Worm (Caenorhabditis elegans) whole organism, young adult: ENCODE data around the gene ctg-2.

Experiments
- B0019.2 ChIP-seq: fragments of 200-800 bp; sonication (Bioruptor generic); conservative IDR thresholded peaks from 2 replicates; pipeline ENCODE4 v1.3.6; 2022; ENCODE audit warnings: missing genetic modification reagents, missing genetic modification characterization, missing compliant biosample characterization
- B0035.1 ChIP-seq: sonication (generic microtip); optimal IDR thresholded peaks from 2 replicates; lab custom pipeline; 2016; ENCODE audit warnings: missing genetic modification characterization, mild to moderate bottlenecking, missing compliant biosample characterization, missing genotype, missing genetic modification reagents
- F23B12.7 ChIP-seq: sonication (generic microtip); optimal IDR thresholded peaks from 2 replicates; lab custom pipeline; 2017; ENCODE audit warnings: missing genetic modification characterization, mild to moderate bottlenecking, missing compliant biosample characterization, antibody characterized with exemption, moderate library complexity; ENCODE audit not compliant: insufficient read depth
- F33H1.4 ChIP-seq: fragments of 200-800 bp; sonication (Bioruptor generic); IDR thresholded peaks from 2 replicates; pipeline ENCODE4 v1.3.6; 2022; ENCODE audit warnings: missing genetic modification reagents, missing genetic modification characterization, missing compliant biosample characterization
- F37B4.10 ChIP-seq: fragments of 200-800 bp; sonication (Bioruptor generic); IDR thresholded peaks from 2 replicates; pipeline ENCODE4 v1.3.6; 2022; ENCODE audit warnings: missing genetic modification characterization, missing compliant biosample characterization
- F52B5.7 ChIP-seq: sonication (generic microtip); optimal IDR thresholded peaks from 2 replicates; lab custom pipeline; 2016; ENCODE audit warnings: mild to moderate bottlenecking, missing genetic modification characterization, missing compliant biosample characterization
- F55B11.4 ChIP-seq: sonication (generic microtip); optimal IDR thresholded peaks from 2 replicates; lab custom pipeline; 2016; ENCODE audit warnings: missing compliant biosample characterization, missing genetic modification characterization, borderline replicate concordance; ENCODE audit not compliant: insufficient read depth
- F57A8.1 ChIP-seq: fragments of 200-800 bp; sonication (Bioruptor generic); optimal IDR thresholded peaks from 2 replicates; lab custom pipeline; 2018; ENCODE audit warnings: mild to moderate bottlenecking, missing genetic modification characterization, moderate library complexity, missing compliant biosample characterization
- Y95B8A.8 ChIP-seq: fragments of 200-800 bp; sonication (Bioruptor generic); IDR thresholded peaks from 2 replicates; pipeline ENCODE4 v1.3.6; 2022; ENCODE audit warnings: missing genetic modification reagents, missing genetic modification characterization, missing compliant biosample characterization
- aptf-2 ChIP-seq: fragments of 200-800 bp; sonication (Bioruptor generic); conservative IDR thresholded peaks from 2 replicates; pipeline ENCODE4 v1.3.6; 2022; ENCODE audit warnings: missing genetic modification reagents, missing genetic modification characterization, missing compliant biosample characterization
- athp-1 ChIP-seq: sonication (generic microtip); optimal IDR thresholded peaks from 2 replicates; lab custom pipeline; 2017; ENCODE audit warnings: mild to moderate bottlenecking, missing genetic modification characterization, missing compliant biosample characterization
- attf-6 ChIP-seq: fragments of 200-800 bp; sonication (Bioruptor generic); IDR thresholded peaks from 2 replicates; pipeline ENCODE4 v1.3.6; 2022; ENCODE audit warnings: missing genetic modification reagents, missing genetic modification characterization, missing compliant biosample characterization
- bed-2 ChIP-seq: fragments of 200-800 bp; sonication (Bioruptor generic); IDR thresholded peaks from 2 replicates; pipeline ENCODE4 v1.3.6; 2022; ENCODE audit warnings: missing genetic modification reagents, missing genetic modification characterization, missing compliant biosample characterization
- ccch-3 ChIP-seq: fragments of 200-800 bp; sonication (Bioruptor generic); optimal IDR thresholded peaks from 2 replicates; lab custom pipeline; 2018; ENCODE audit warnings: mild to moderate bottlenecking, missing genetic modification characterization, missing compliant biosample characterization
- cebp-1 ChIP-seq, 2 experiments: fragments of 200-800 bp in 1 of 2; sonication (Bioruptor generic) in 1 of 2; sonication (generic microtip) in 1 of 2; IDR thresholded peaks in 1 of 2; optimal IDR thresholded peaks in 1 of 2; 2 replicates each; pipeline versions ENCODE4 v1.3.6 to Lab custom; 2017 to 2022; ENCODE audit warnings: missing compliant biosample characterization in 2 of 2, missing genetic modification characterization in 2 of 2, mild to moderate bottlenecking in 1 of 2, missing genetic modification reagents in 1 of 2, moderate library complexity in 1 of 2
- cebp-2 ChIP-seq: fragments of 200-800 bp; sonication (Bioruptor generic); IDR thresholded peaks from 2 replicates; pipeline ENCODE4 v1.3.6; 2022; ENCODE audit warnings: missing genetic modification characterization, missing compliant biosample characterization
- ceh-91 ChIP-seq: fragments of 200-800 bp; sonication (Bioruptor generic); IDR thresholded peaks from 2 replicates; pipeline ENCODE4 v1.3.6; 2022; ENCODE audit warnings: missing genetic modification reagents, missing genetic modification characterization, missing compliant biosample characterization
- dox-1 ChIP-seq: fragments of 200-800 bp; sonication (Bioruptor generic); IDR thresholded peaks from 2 replicates; pipeline ENCODE4 v1.3.6; 2022; ENCODE audit warnings: missing genetic modification reagents, missing genetic modification characterization, missing compliant biosample characterization
- dpff-1 ChIP-seq: sonication (generic microtip); optimal IDR thresholded peaks from 2 replicates; lab custom pipeline; 2017; ENCODE audit warnings: mild to moderate bottlenecking, missing genetic modification characterization, missing compliant biosample characterization
- dpl-1 ChIP-seq: fragments of 150-350 bp; optimal IDR thresholded peaks from 2 replicates; lab custom pipeline; 2014; ENCODE audit warnings: missing biosample characterization, missing genetic modification reagents, missing genetic modification characterization
- efl-1 ChIP-seq: fragments of 150-350 bp; optimal IDR thresholded peaks from 2 replicates; lab custom pipeline; 2014; ENCODE audit warnings: missing biosample characterization, missing genetic modification reagents, missing genetic modification characterization
- egl-44 ChIP-seq: fragments of 200-800 bp; sonication (Bioruptor generic); IDR thresholded peaks from 2 replicates; pipeline ENCODE4 v1.3.6; 2022; ENCODE audit warnings: missing genetic modification reagents, missing genetic modification characterization, missing compliant biosample characterization
- gei-17 ChIP-seq: fragments of 200-800 bp; sonication (Bioruptor generic); optimal IDR thresholded peaks from 2 replicates; lab custom pipeline; 2018; ENCODE audit warnings: mild to moderate bottlenecking, missing genetic modification characterization, missing compliant biosample characterization
- him-1 ChIP-seq: sonication (generic microtip); optimal IDR thresholded peaks from 2 replicates; lab custom pipeline; 2016; ENCODE audit warnings: missing genotype, missing genetic modification reagents, missing genetic modification characterization, missing compliant biosample characterization
- lin-26 ChIP-seq: fragments of 200-800 bp; sonication (Bioruptor generic); IDR thresholded peaks from 2 replicates; pipeline ENCODE4 v1.3.6; 2022; ENCODE audit warnings: missing genetic modification reagents, missing genetic modification characterization, missing compliant biosample characterization
- lin-40 ChIP-seq: sonication (generic microtip); optimal IDR thresholded peaks from 2 replicates; lab custom pipeline; 2016; ENCODE audit warnings: missing genetic modification characterization, mild to moderate bottlenecking, missing compliant biosample characterization, missing genotype, missing genetic modification reagents
- lin-54 ChIP-seq: fragments of 200-800 bp; sonication (Bioruptor generic); optimal IDR thresholded peaks from 2 replicates; lab custom pipeline; 2018; ENCODE audit warnings: mild to moderate bottlenecking, missing genetic modification characterization, missing compliant biosample characterization
- lir-1 ChIP-seq: fragments of 200-800 bp; sonication (Bioruptor generic); conservative IDR thresholded peaks from 2 replicates; pipeline ENCODE4 v1.3.6; 2022; ENCODE audit warnings: missing genetic modification reagents, missing genetic modification characterization, missing compliant biosample characterization
- madf-10 ChIP-seq: sonication (generic microtip); optimal IDR thresholded peaks from 2 replicates; lab custom pipeline; 2016; ENCODE audit warnings: mild to moderate bottlenecking, missing genetic modification characterization, missing compliant biosample characterization
- mcd-1 ChIP-seq: fragments of 200-800 bp; sonication (Bioruptor generic); IDR thresholded peaks from 2 replicates; pipeline ENCODE4 v1.3.6; 2022; ENCODE audit warnings: missing genetic modification reagents, missing genetic modification characterization, missing compliant biosample characterization
- mel-28 ChIP-seq: sonication (generic microtip); optimal IDR thresholded peaks from 2 replicates; lab custom pipeline; 2016; ENCODE audit warnings: borderline replicate concordance, mild to moderate bottlenecking, missing genetic modification characterization, missing compliant biosample characterization
- nfya-1 ChIP-seq: sonication (generic microtip); optimal IDR thresholded peaks from 2 replicates; lab custom pipeline; 2017; ENCODE audit warnings: antibody characterized with exemption, missing compliant biosample characterization, missing genetic modification characterization, borderline replicate concordance; ENCODE audit not compliant: insufficient read depth
- nfyb-1 ChIP-seq: fragments of 200-800 bp; sonication (Bioruptor generic); IDR thresholded peaks from 2 replicates; pipeline ENCODE4 v1.3.6; 2022; ENCODE audit warnings: missing genetic modification reagents, missing genetic modification characterization, missing compliant biosample characterization
- nhr-179 ChIP-seq: sonication (generic microtip); optimal IDR thresholded peaks from 2 replicates; lab custom pipeline; 2016; ENCODE audit warnings: mild to moderate bottlenecking, missing genetic modification characterization, missing compliant biosample characterization
- nhr-80 ChIP-seq: sonication (generic microtip); optimal IDR thresholded peaks from 2 replicates; lab custom pipeline; 2016; ENCODE audit warnings: missing genetic modification characterization, missing compliant biosample characterization
- nhr-90 ChIP-seq: sonication (generic microtip); optimal IDR thresholded peaks from 2 replicates; lab custom pipeline; 2016; ENCODE audit warnings: missing genotype, mild to moderate bottlenecking, missing genetic modification characterization, missing compliant biosample characterization
- snpc-3.4 ChIP-seq: sonication (generic microtip); optimal IDR thresholded peaks from 2 replicates; lab custom pipeline; 2017; ENCODE audit warnings: missing genetic modification characterization, mild to moderate bottlenecking, missing compliant biosample characterization, antibody characterized with exemption, moderate library complexity, missing genotype, missing genetic modification reagents
- snpc-4 ChIP-seq, 5 experiments: fragments of 150-350 bp in 1 of 5; sonication (generic microtip) in 4 of 5; optimal IDR thresholded peaks; 2 replicates each; lab custom pipeline; 2014 to 2018; ENCODE audit warnings: missing genetic modification characterization in 5 of 5, missing biosample characterization in 3 of 5, antibody characterized with exemption in 2 of 5, mild to moderate bottlenecking in 2 of 5, missing compliant biosample characterization in 2 of 5, missing genotype in 2 of 5, moderate library complexity in 2 of 5, missing genetic modification reagents in 1 of 5
- somi-1 ChIP-seq: fragments of 200-800 bp; sonication (Bioruptor generic); optimal IDR thresholded peaks from 2 replicates; lab custom pipeline; 2018; ENCODE audit warnings: mild to moderate bottlenecking, missing genetic modification characterization, missing compliant biosample characterization
- tbx-9 ChIP-seq: sonication (generic microtip); optimal IDR thresholded peaks from 2 replicates; lab custom pipeline; 2016; ENCODE audit warnings: borderline replicate concordance, missing genetic modification characterization, inconsistent platforms, missing compliant biosample characterization
- tlf-1 ChIP-seq: fragments of 200-800 bp; sonication (Bioruptor generic); optimal IDR thresholded peaks from 2 replicates; lab custom pipeline; 2018; ENCODE audit warnings: mild to moderate bottlenecking, missing genetic modification characterization, missing compliant biosample characterization
- unc-130 ChIP-seq: sonication (generic microtip); optimal IDR thresholded peaks from 2 replicates; lab custom pipeline; 2016; ENCODE audit warnings: missing genetic modification reagents, missing genetic modification characterization, missing compliant biosample characterization
- xnd-1 ChIP-seq: sonication (generic microtip); optimal IDR thresholded peaks from 2 replicates; lab custom pipeline; 2016; ENCODE audit warnings: missing genotype, missing genetic modification reagents, missing genetic modification characterization, missing compliant biosample characterization
- ztf-25 ChIP-seq: fragments of 200-800 bp; sonication (Bioruptor generic); IDR thresholded peaks from 2 replicates; pipeline ENCODE4 v1.3.6; 2022; ENCODE audit warnings: missing genetic modification reagents, missing genetic modification characterization, missing compliant biosample characterization
- ztf-26 ChIP-seq: sonication (generic microtip); optimal IDR thresholded peaks from 2 replicates; lab custom pipeline; 2017; ENCODE audit warnings: missing genetic modification characterization, missing compliant biosample characterization
- ztf-3 ChIP-seq: fragments of 200-800 bp; sonication (Bioruptor generic); optimal IDR thresholded peaks from 2 replicates; lab custom pipeline; 2018; ENCODE audit warnings: mild to moderate bottlenecking, missing genetic modification characterization, missing compliant biosample characterization

ctg-2 gene

ce11 chrII:8515521-8515920 is 667 bp downstream of the ctg-2 start:
- TF ChIP-seq him-1 (tag; lab: Kevin White, UChicago) (no peak), cebp-1 (GFP tag; IDR thresholded peaks at IDR 0.05; lab: Robert Waterston, UW) (no peak), cebp-1 (tag; optimal IDR thresholded peaks at IDR 0.05; lab: Kevin White, UChicago) (peak; percentile 59), somi-1 (no peak), nhr-179 (no peak), nhr-80 (tag; lab: Kevin White, UChicago) (peak; percentile 56)

- TF ChIP-seq lin-54 (GFP tag; lab: Kevin White, UChicago): peak; percentile 76
- TF ChIP-seq F57A8.1 (GFP tag; lab: Kevin White, UChicago): no peak
- TF ChIP-seq nfyb-1 (GFP tag; lab: Robert Waterston, UW): no peak
- TF ChIP-seq bed-2: no peak
- peak; percentile 49 for TF ChIP-seq madf-10 (tag; lab: Kevin White, UChicago)
- TF ChIP-seq lin-26 (GFP tag; lab: Robert Waterston, UW): no peak
- TF ChIP-seq B0019.2 (GFP tag; lab: Robert Waterston, UW): peak; percentile 70; the same call in 1 of the 2 replicates
- 0 out of 2 replicates have a peak, but pooled peaks have one; percentile 14 for TF ChIP-seq Y95B8A.8 (GFP tag; lab: Robert Waterston, UW)
- no peak for TF ChIP-seq nfya-1 (tag; lab: Kevin White, UChicago)
- TF ChIP-seq dpl-1 (GFP tag; lab: Kevin White, UChicago): no peak
- TF ChIP-seq F55B11.4 (tag; lab: Kevin White, UChicago): no peak
- TF ChIP-seq snpc-3.4 (tag; lab: Kevin White, UChicago): peak; percentile 35
- TF ChIP-seq F23B12.7 (tag; lab: Kevin White, UChicago): peak; percentile 74
- TF ChIP-seq B0035.1 (tag; lab: Kevin White, UChicago): no peak
- TF ChIP-seq snpc-4 (GFP tag; optimal IDR thresholded peaks at IDR 0.05; lab: Kevin White, UChicago): no peak
- peak in 2 of 4 experiments; percentile 57 to 68 for TF ChIP-seq snpc-4 (tag; optimal IDR thresholded peaks at IDR 0.05; lab: Kevin White, UChicago)
- TF ChIP-seq mcd-1 (GFP tag; lab: Robert Waterston, UW): peak; percentile 94
- TF ChIP-seq dox-1 (GFP tag; lab: Robert Waterston, UW): peak; percentile 84
- TF ChIP-seq efl-1 (GFP tag; lab: Kevin White, UChicago): peak; percentile 37
- TF ChIP-seq F33H1.4 (GFP tag; lab: Robert Waterston, UW): peak; percentile 65
- TF ChIP-seq attf-6 (GFP tag; lab: Robert Waterston, UW): no peak
- no peak for TF ChIP-seq egl-44 (GFP tag; lab: Robert Waterston, UW)
- no peak for TF ChIP-seq tbx-9 (tag; lab: Kevin White, UChicago)
- peak; percentile 88 for TF ChIP-seq unc-130 (GFP tag; lab: Kevin White, UChicago)
- no peak for TF ChIP-seq ccch-3 (GFP tag; lab: Kevin White, UChicago)
- TF ChIP-seq aptf-2 (GFP tag; lab: Robert Waterston, UW): 0 out of 2 replicates have a peak, but pooled peaks have one; percentile 34
- TF ChIP-seq mel-28 (tag; lab: Kevin White, UChicago): no peak
- no peak for TF ChIP-seq ztf-26
- TF ChIP-seq F37B4.10 (GFP tag; lab: Robert Waterston, UW): no peak
- no peak for TF ChIP-seq nhr-90
- TF ChIP-seq gei-17 (GFP tag; lab: Kevin White, UChicago): no peak
- no peak for TF ChIP-seq F52B5.7
- TF ChIP-seq dpff-1 (tag; lab: Kevin White, UChicago): no peak
- TF ChIP-seq athp-1: peak; percentile 71
- no peak for TF ChIP-seq cebp-2 (GFP tag; lab: Robert Waterston, UW)
- TF ChIP-seq ztf-3 (GFP tag; lab: Kevin White, UChicago): no peak
- peak; percentile 68 for TF ChIP-seq ceh-91 (GFP tag; lab: Robert Waterston, UW)
- TF ChIP-seq lir-1 (GFP tag; lab: Robert Waterston, UW): 0 out of 2 replicates have a peak, but pooled peaks have one; percentile 36
- TF ChIP-seq lin-40 (tag; lab: Kevin White, UChicago): peak; percentile 36
- TF ChIP-seq xnd-1 (tag; lab: Kevin White, UChicago): peak; percentile 37
- peak; percentile 72; the same call in 1 of the 2 replicates for TF ChIP-seq ztf-25
- peak; percentile 54 for TF ChIP-seq tlf-1 (GFP tag; lab: Kevin White, UChicago)
These were observed 1.9 kb downstream of the ctg-2 start, which contains the start of gene rnh-2 for ce11 chrII:8516783-8517182. Gene rnh-2 (plus strand): TSS chrII:8517150.
